Worm (Caenorhabditis elegans) whole organism, young adult: ENCODE measurements around the gene tag-89.

Source experiments
- B0019.2 ChIP-seq: fragments of 200-800 bp; sonication (Bioruptor generic); conservative IDR thresholded peaks from 2 replicates; pipeline ENCODE4 v1.3.6; 2022; ENCODE audit warnings: missing genetic modification reagents, missing genetic modification characterization, missing compliant biosample characterization
- C06A6.2 ChIP-seq: fragments of 200-800 bp; sonication (Bioruptor generic); conservative IDR thresholded peaks from 2 replicates; pipeline ENCODE4 v1.3.6; 2022; ENCODE audit warnings: missing genetic modification characterization, missing compliant biosample characterization
- D2030.7 ChIP-seq: fragments of 200-800 bp; sonication (Bioruptor generic); IDR thresholded peaks from 2 replicates; pipeline ENCODE4 v1.3.6; 2022; ENCODE audit warnings: missing genetic modification reagents, missing genetic modification characterization, missing compliant biosample characterization
- F10E7.11 ChIP-seq: sonication (generic microtip); optimal IDR thresholded peaks from 2 replicates; lab custom pipeline; 2017; ENCODE audit warnings: mild to moderate bottlenecking, missing genetic modification characterization, moderate library complexity, missing compliant biosample characterization
- F22D6.2 ChIP-seq: sonication (generic microtip); optimal IDR thresholded peaks from 2 replicates; lab custom pipeline; 2016; ENCODE audit warnings: mild to moderate bottlenecking, missing genetic modification characterization, missing compliant biosample characterization
- F23B12.7 ChIP-seq: sonication (generic microtip); optimal IDR thresholded peaks from 2 replicates; lab custom pipeline; 2017; ENCODE audit warnings: missing genetic modification characterization, mild to moderate bottlenecking, missing compliant biosample characterization, antibody characterized with exemption, moderate library complexity; ENCODE audit not compliant: insufficient read depth
- F33H1.4 ChIP-seq: fragments of 200-800 bp; sonication (Bioruptor generic); IDR thresholded peaks from 2 replicates; pipeline ENCODE4 v1.3.6; 2022; ENCODE audit warnings: missing genetic modification reagents, missing genetic modification characterization, missing compliant biosample characterization
- F52B5.7 ChIP-seq: sonication (generic microtip); optimal IDR thresholded peaks from 2 replicates; lab custom pipeline; 2016; ENCODE audit warnings: mild to moderate bottlenecking, missing genetic modification characterization, missing compliant biosample characterization
- T07F8.4 ChIP-seq: sonication (generic microtip); optimal IDR thresholded peaks from 2 replicates; lab custom pipeline; 2016; ENCODE audit warnings: mild to moderate bottlenecking, missing genetic modification characterization, moderate library complexity, missing compliant biosample characterization
- ama-1 ChIP-seq, 3 experiments: fragments of 150-350 bp in 1 of 3; sonication (generic microtip) in 2 of 3; optimal IDR thresholded peaks; 2 replicates each; lab custom pipeline; 2014 to 2018; ENCODE audit warnings: missing biosample characterization in 2 of 3, missing genetic modification characterization in 2 of 3, missing genetic modification reagents in 2 of 3
- aptf-2 ChIP-seq: fragments of 200-800 bp; sonication (Bioruptor generic); conservative IDR thresholded peaks from 2 replicates; pipeline ENCODE4 v1.3.6; 2022; ENCODE audit warnings: missing genetic modification reagents, missing genetic modification characterization, missing compliant biosample characterization
- atf-7 ChIP-seq: sonication (generic microtip); optimal IDR thresholded peaks from 2 replicates; lab custom pipeline; 2017; ENCODE audit warnings: mild to moderate bottlenecking, missing genetic modification characterization, missing compliant biosample characterization
- attf-5 ChIP-seq: fragments of 200-800 bp; sonication (Bioruptor generic); optimal IDR thresholded peaks from 2 replicates; lab custom pipeline; 2018; ENCODE audit warnings: mild to moderate bottlenecking, missing genetic modification characterization, missing compliant biosample characterization
- attf-6 ChIP-seq: fragments of 200-800 bp; sonication (Bioruptor generic); IDR thresholded peaks from 2 replicates; pipeline ENCODE4 v1.3.6; 2022; ENCODE audit warnings: missing genetic modification reagents, missing genetic modification characterization, missing compliant biosample characterization
- bed-2 ChIP-seq: fragments of 200-800 bp; sonication (Bioruptor generic); IDR thresholded peaks from 2 replicates; pipeline ENCODE4 v1.3.6; 2022; ENCODE audit warnings: missing genetic modification reagents, missing genetic modification characterization, missing compliant biosample characterization
- ccch-3 ChIP-seq: fragments of 200-800 bp; sonication (Bioruptor generic); optimal IDR thresholded peaks from 2 replicates; lab custom pipeline; 2018; ENCODE audit warnings: mild to moderate bottlenecking, missing genetic modification characterization, missing compliant biosample characterization
- cebp-2 ChIP-seq: fragments of 200-800 bp; sonication (Bioruptor generic); IDR thresholded peaks from 2 replicates; pipeline ENCODE4 v1.3.6; 2022; ENCODE audit warnings: missing genetic modification characterization, missing compliant biosample characterization
- ceh-27 ChIP-seq: fragments of 200-800 bp; sonication (Bioruptor generic); optimal IDR thresholded peaks from 2 replicates; lab custom pipeline; 2018; ENCODE audit warnings: mild to moderate bottlenecking, missing genetic modification characterization, moderate library complexity, missing compliant biosample characterization
- ceh-79 ChIP-seq: sonication (generic microtip); optimal IDR thresholded peaks from 2 replicates; lab custom pipeline; 2017; ENCODE audit warnings: mild to moderate bottlenecking, missing genetic modification characterization, missing compliant biosample characterization
- ceh-91 ChIP-seq: fragments of 200-800 bp; sonication (Bioruptor generic); IDR thresholded peaks from 2 replicates; pipeline ENCODE4 v1.3.6; 2022; ENCODE audit warnings: missing genetic modification reagents, missing genetic modification characterization, missing compliant biosample characterization
- dpff-1 ChIP-seq: sonication (generic microtip); optimal IDR thresholded peaks from 2 replicates; lab custom pipeline; 2017; ENCODE audit warnings: mild to moderate bottlenecking, missing genetic modification characterization, missing compliant biosample characterization
- ekl-4 ChIP-seq: fragments of 200-800 bp; sonication (Bioruptor generic); IDR thresholded peaks from 2 replicates; pipeline ENCODE4 v1.3.6; 2022; ENCODE audit warnings: missing genetic modification reagents, missing genetic modification characterization, missing compliant biosample characterization
- fkh-3 ChIP-seq: sonication (generic microtip); optimal IDR thresholded peaks from 2 replicates; lab custom pipeline; 2016; ENCODE audit warnings: mild to moderate bottlenecking, missing genetic modification characterization, missing compliant biosample characterization
- him-1 ChIP-seq: sonication (generic microtip); optimal IDR thresholded peaks from 2 replicates; lab custom pipeline; 2016; ENCODE audit warnings: missing genotype, missing genetic modification reagents, missing genetic modification characterization, missing compliant biosample characterization
- hmg-1.2 ChIP-seq: fragments of 200-800 bp; sonication (Bioruptor generic); IDR thresholded peaks from 2 replicates; pipeline ENCODE4 v1.3.6; 2022; ENCODE audit warnings: missing genetic modification reagents, missing genetic modification characterization, missing compliant biosample characterization
- hrde-1 ChIP-seq: sonication (generic microtip); optimal IDR thresholded peaks from 2 replicates; lab custom pipeline; 2016; ENCODE audit warnings: missing genetic modification characterization, mild to moderate bottlenecking, missing compliant biosample characterization, moderate library complexity, missing genotype, missing genetic modification reagents, borderline replicate concordance
- lin-40 ChIP-seq: sonication (generic microtip); optimal IDR thresholded peaks from 2 replicates; lab custom pipeline; 2016; ENCODE audit warnings: missing genetic modification characterization, mild to moderate bottlenecking, missing compliant biosample characterization, missing genotype, missing genetic modification reagents
- lin-54 ChIP-seq: fragments of 200-800 bp; sonication (Bioruptor generic); optimal IDR thresholded peaks from 2 replicates; lab custom pipeline; 2018; ENCODE audit warnings: mild to moderate bottlenecking, missing genetic modification characterization, missing compliant biosample characterization
- lsl-1 ChIP-seq: fragments of 200-800 bp; sonication (Bioruptor generic); optimal IDR thresholded peaks from 2 replicates; lab custom pipeline; 2018; ENCODE audit warnings: mild to moderate bottlenecking, missing genetic modification characterization, moderate library complexity, missing compliant biosample characterization
- madf-8 ChIP-seq: fragments of 200-800 bp; sonication (Bioruptor generic); conservative IDR thresholded peaks from 2 replicates; pipeline ENCODE4 v1.3.6; 2022; ENCODE audit warnings: missing genetic modification reagents, missing genetic modification characterization, missing compliant biosample characterization
- mel-28 ChIP-seq: sonication (generic microtip); optimal IDR thresholded peaks from 2 replicates; lab custom pipeline; 2016; ENCODE audit warnings: borderline replicate concordance, mild to moderate bottlenecking, missing genetic modification characterization, missing compliant biosample characterization
- mes-4 ChIP-seq: sonication (generic microtip); optimal IDR thresholded peaks from 2 replicates; lab custom pipeline; 2016; ENCODE audit warnings: missing genotype, missing genetic modification characterization, missing compliant biosample characterization
- nfya-1 ChIP-seq: sonication (generic microtip); optimal IDR thresholded peaks from 2 replicates; lab custom pipeline; 2017; ENCODE audit warnings: antibody characterized with exemption, missing compliant biosample characterization, missing genetic modification characterization, borderline replicate concordance; ENCODE audit not compliant: insufficient read depth
- pha-4 ChIP-seq: fragments of 150-350 bp; sonication (generic microtip); optimal IDR thresholded peaks from 2 replicates; lab custom pipeline; 2014; ENCODE audit warnings: missing biosample characterization, missing genetic modification reagents, missing genetic modification characterization
- rcor-1 ChIP-seq: fragments of 200-800 bp; sonication (Bioruptor generic); IDR thresholded peaks from 2 replicates; pipeline ENCODE4 v1.3.6; 2022; ENCODE audit warnings: missing genetic modification reagents, missing genetic modification characterization, missing compliant biosample characterization
- rec-8 ChIP-seq, 2 experiments: sonication (generic microtip); optimal IDR thresholded peaks; 2 replicates each; lab custom pipeline; 2016; ENCODE audit warnings: mild to moderate bottlenecking in 2 of 2, missing genetic modification characterization in 2 of 2, missing genetic modification reagents in 2 of 2, missing genotype in 2 of 2, missing biosample characterization in 1 of 2, missing compliant biosample characterization in 1 of 2, moderate library complexity in 1 of 2
- snpc-3.4 ChIP-seq: sonication (generic microtip); optimal IDR thresholded peaks from 2 replicates; lab custom pipeline; 2017; ENCODE audit warnings: missing genetic modification characterization, mild to moderate bottlenecking, missing compliant biosample characterization, antibody characterized with exemption, moderate library complexity, missing genotype, missing genetic modification reagents
- snpc-4 ChIP-seq, 5 experiments: fragments of 150-350 bp in 1 of 5; sonication (generic microtip) in 4 of 5; optimal IDR thresholded peaks; 2 replicates each; lab custom pipeline; 2014 to 2018; ENCODE audit warnings: missing genetic modification characterization in 5 of 5, missing biosample characterization in 3 of 5, antibody characterized with exemption in 2 of 5, mild to moderate bottlenecking in 2 of 5, missing compliant biosample characterization in 2 of 5, missing genotype in 2 of 5, moderate library complexity in 2 of 5, missing genetic modification reagents in 1 of 5
- somi-1 ChIP-seq: fragments of 200-800 bp; sonication (Bioruptor generic); optimal IDR thresholded peaks from 2 replicates; lab custom pipeline; 2018; ENCODE audit warnings: mild to moderate bottlenecking, missing genetic modification characterization, missing compliant biosample characterization
- tbp1 ChIP-seq: fragments of 200-800 bp; sonication (Bioruptor generic); optimal IDR thresholded peaks from 2 replicates; lab custom pipeline; 2018; ENCODE audit warnings: mild to moderate bottlenecking, missing genetic modification characterization, missing compliant biosample characterization
- tbx-9 ChIP-seq: sonication (generic microtip); optimal IDR thresholded peaks from 2 replicates; lab custom pipeline; 2016; ENCODE audit warnings: borderline replicate concordance, missing genetic modification characterization, inconsistent platforms, missing compliant biosample characterization
- ztf-22 ChIP-seq: fragments of 200-800 bp; sonication (Bioruptor generic); optimal IDR thresholded peaks from 2 replicates; lab custom pipeline; 2018; ENCODE audit warnings: mild to moderate bottlenecking, missing genetic modification characterization, moderate library complexity, missing compliant biosample characterization
- ztf-28 ChIP-seq: fragments of 200-800 bp; sonication (Bioruptor generic); IDR thresholded peaks from 2 replicates; pipeline ENCODE4 v1.3.6; 2022; ENCODE audit warnings: missing genetic modification reagents, missing genetic modification characterization, missing compliant biosample characterization
- ztf-6 ChIP-seq: fragments of 200-800 bp; sonication (Bioruptor generic); IDR thresholded peaks from 2 replicates; pipeline ENCODE4 v1.3.6; 2022; ENCODE audit warnings: missing genetic modification reagents, missing genetic modification characterization, missing compliant biosample characterization

The tag-89 gene

ce11 chrIV:11425442-11425841 is 31.1 kb downstream of the tag-89 start, which contains the start of gene kin-4:
kin-4 (plus strand) TSS chrIV:11425742.
- no peak for TF ChIP-seq hmg-1.2 (GFP tag; lab: Robert Waterston, UW)
- TF ChIP-seq F33H1.4 (GFP tag; lab: Robert Waterston, UW), result no peak
- TF ChIP-seq bed-2, result no peak
- TF ChIP-seq snpc-3.4 (tag; lab: Kevin White, UChicago), result no peak

ce11 chrIV:11431448-11431847 is 37.1 kb downstream of the tag-89 start:
- TF ChIP-seq F52B5.7 (tag; lab: Kevin White, UChicago) (no peak), bed-2 (no peak), ceh-27 (GFP tag; lab: Kevin White, UChicago) (no peak), attf-6 (GFP tag; lab: Robert Waterston, UW) (no peak), C06A6.2 (GFP tag; lab: Robert Waterston, UW) (no peak), ztf-6 (no peak), B0019.2 (no peak), mes-4 (tag; lab: Kevin White, UChicago) (no peak), fkh-3 (tag; lab: Kevin White, UChicago) (no peak), rcor-1 (GFP tag; lab: Robert Waterston, UW) (no peak), pha-4 (tag; lab: Kevin White, UChicago) (no peak)

- TF ChIP-seq lsl-1, result peak; percentile 21
- no peak for TF ChIP-seq aptf-2 (GFP tag; lab: Robert Waterston, UW)
- TF ChIP-seq dpff-1, result no peak
- no peak for TF ChIP-seq ceh-91
- peak; percentile 4 for TF ChIP-seq snpc-4 (GFP tag; optimal IDR thresholded peaks at IDR 0.05; lab: Kevin White, UChicago)
- peak in 1 of 4 experiments; percentile 7 for TF ChIP-seq snpc-4 (tag; optimal IDR thresholded peaks at IDR 0.05; lab: Kevin White, UChicago)
- no peak for TF ChIP-seq D2030.7 (GFP tag; lab: Robert Waterston, UW)
- no peak for TF ChIP-seq nfya-1 (tag; lab: Kevin White, UChicago)
- TF ChIP-seq mel-28 (tag; lab: Kevin White, UChicago), result no peak
- no peak for TF ChIP-seq F10E7.11
- no peak for TF ChIP-seq rec-8 (tag; optimal IDR thresholded peaks at IDR 0.05; lab: Kevin White, UChicago)
- no peak for TF ChIP-seq ztf-22 (GFP tag; lab: Kevin White, UChicago)
- 0 out of 2 replicates have a peak, but pooled peaks have one; percentile 44 for TF ChIP-seq ekl-4
- no peak for TF ChIP-seq tbx-9 (tag; lab: Kevin White, UChicago)
- TF ChIP-seq ccch-3, result no peak
- TF ChIP-seq somi-1, result no peak
- TF ChIP-seq tbp1 (GFP tag; lab: Kevin White, UChicago), result no peak
- TF ChIP-seq him-1 (tag; lab: Kevin White, UChicago), result no peak
- TF ChIP-seq cebp-2 (GFP tag; lab: Robert Waterston, UW), result no peak
- TF ChIP-seq hrde-1, result no peak
- no peak for TF ChIP-seq ceh-79 (tag; lab: Kevin White, UChicago)
- TF ChIP-seq T07F8.4, result no peak
- TF ChIP-seq ztf-28 (GFP tag; lab: Robert Waterston, UW), result no peak
- TF ChIP-seq F23B12.7 (tag; lab: Kevin White, UChicago), result no peak
- TF ChIP-seq ama-1 (optimal IDR thresholded peaks at IDR 0.05; lab: Kevin White, UChicago), result no peak
- TF ChIP-seq ama-1 (GFP tag; optimal IDR thresholded peaks at IDR 0.05; lab: Kevin White, UChicago), result no peak
- no peak for TF ChIP-seq atf-7 (tag; lab: Kevin White, UChicago)
- peak; percentile 37 for TF ChIP-seq attf-5 (GFP tag; lab: Kevin White, UChicago)
- peak; percentile 59 for TF ChIP-seq lin-40 (tag; lab: Kevin White, UChicago)
- peak; percentile 65 for TF ChIP-seq ceh-27 (GFP tag; lab: Kevin White, UChicago)
- TF ChIP-seq F22D6.2 (tag; lab: Kevin White, UChicago), result no peak
- TF ChIP-seq madf-8, result no peak
- TF ChIP-seq lin-54 (GFP tag; lab: Kevin White, UChicago), result peak; percentile 43
These were observed 39.4 kb downstream of the tag-89 start for ce11 chrIV:11433709-11434108.
